Worm (Caenorhabditis elegans): ENCODE data around the gene clec-125.

The clec-125 gene

DNA sequence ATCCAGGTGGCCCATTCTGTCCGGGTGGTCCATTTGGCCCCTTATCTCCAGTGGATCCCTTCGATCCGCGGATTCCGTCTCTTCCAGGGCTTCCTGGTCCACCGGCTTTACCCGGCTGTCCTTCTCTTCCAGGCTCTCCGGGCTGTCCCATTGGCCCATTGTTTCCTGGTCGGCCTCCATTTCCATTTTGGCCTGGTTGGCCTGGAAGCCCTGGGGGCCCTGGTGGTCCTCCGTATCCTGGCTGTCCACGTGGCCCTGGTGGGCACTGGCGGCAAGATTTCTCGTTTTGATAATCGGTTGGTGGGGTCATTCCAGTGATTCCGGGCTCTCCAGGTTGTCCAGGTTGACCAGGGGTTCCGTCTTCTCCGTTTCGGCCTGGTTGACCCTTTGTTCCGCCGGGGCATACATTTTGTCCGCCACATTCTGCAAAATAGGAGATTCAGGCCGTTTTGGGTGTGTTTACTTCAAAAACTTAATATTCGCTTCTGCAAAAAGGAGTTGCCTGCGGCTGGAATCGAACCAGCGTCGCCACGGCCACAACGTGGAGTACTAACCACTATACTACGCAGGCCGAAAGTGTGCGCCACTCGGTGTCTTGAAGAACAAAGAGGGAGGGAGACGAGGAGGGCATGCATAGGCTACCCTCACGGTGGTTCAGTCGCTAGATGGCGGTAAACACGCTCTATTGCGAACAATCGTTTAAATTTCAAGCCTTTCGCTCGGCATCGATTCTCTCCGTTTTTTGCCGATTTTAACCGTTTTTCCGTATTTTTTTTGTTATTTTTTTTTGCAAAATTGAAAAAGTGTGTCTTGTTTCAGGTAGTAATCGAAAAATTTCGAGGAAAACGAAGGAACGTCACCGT lies 5.4 kb downstream of the clec-125 start, which contains the start of gene W09G10.9:
W09G10.9 (plus strand) TSS at position 813 of the 863 bp plus-strand sequence.
- TF ChIP-seq R02D3.7 (tag; optimal IDR thresholded peaks at IDR 0.05): no peak
- no peak for TF ChIP-seq alr-1 (tag; optimal IDR thresholded peaks at IDR 0.05)
- peak; percentile 49 for TF ChIP-seq sma-3 (GFP tag; optimal IDR thresholded peaks at IDR 0.05)
- TF ChIP-seq elt-3 (tag; optimal IDR thresholded peaks at IDR 0.05): no peak
- TF ChIP-seq ztf-4 (tag; optimal IDR thresholded peaks at IDR 0.05): no peak
- peak; percentile 45 for TF ChIP-seq F13H6.1 (tag; optimal IDR thresholded peaks at IDR 0.05)
- TF ChIP-seq ztf-11 (tag; optimal IDR thresholded peaks at IDR 0.05): no peak
- TF ChIP-seq peb-1 (tag; optimal IDR thresholded peaks at IDR 0.05): no peak
- no peak for TF ChIP-seq nhr-6 (tag; optimal IDR thresholded peaks at IDR 0.05)
- TF ChIP-seq blmp-1 (tag; optimal IDR thresholded peaks at IDR 0.05; ENCODE audit: insufficient read depth): no peak
- no peak for TF ChIP-seq ceh-82 (tag; optimal IDR thresholded peaks at IDR 0.05)
- TF ChIP-seq nhr-12 (tag; optimal IDR thresholded peaks at IDR 0.05): no peak
- TF ChIP-seq unc-62 (GFP tag; optimal IDR thresholded peaks at IDR 0.05): no peak
- TF ChIP-seq unc-39 (tag; optimal IDR thresholded peaks at IDR 0.05): no peak
- TF ChIP-seq ztf-1 (GFP tag; conservative IDR thresholded peaks at IDR 0.05): no peak
- TF ChIP-seq mdl-1 (tag; optimal IDR thresholded peaks at IDR 0.05): no peak
- peak; percentile 12 for TF ChIP-seq lin-11 (tag; optimal IDR thresholded peaks at IDR 0.05)
- TF ChIP-seq Y55F3AM.14 (GFP tag; optimal IDR thresholded peaks at IDR 0.05): no peak
- no peak for TF ChIP-seq sem-4 (tag; optimal IDR thresholded peaks at IDR 0.05)
- peak; percentile 24 for TF ChIP-seq ceh-16 (tag; optimal IDR thresholded peaks at IDR 0.05)
- TF ChIP-seq nhr-237 (tag; optimal IDR thresholded peaks at IDR 0.05): no peak
- no peak for TF ChIP-seq skn-1 (tag; optimal IDR thresholded peaks at IDR 0.05)
- TF ChIP-seq aly-2 (tag; optimal IDR thresholded peaks at IDR 0.05): no peak
- no peak for TF ChIP-seq elt-1 (tag; optimal IDR thresholded peaks at IDR 0.05)
- no peak for TF ChIP-seq nhr-10 (tag; optimal IDR thresholded peaks at IDR 0.05)
- TF ChIP-seq lin-39 (tag; optimal IDR thresholded peaks at IDR 0.05): no peak
- no peak for TF ChIP-seq dmd-4 (tag; optimal IDR thresholded peaks at IDR 0.05)
- peak; percentile 53 for TF ChIP-seq fos-1 (tag; optimal IDR thresholded peaks at IDR 0.05)
- TF ChIP-seq nhr-25 (tag; optimal IDR thresholded peaks at IDR 0.05): peak; percentile 15
- TF ChIP-seq lin-13 (GFP tag; optimal IDR thresholded peaks at IDR 0.05): peak; percentile 65
- TF ChIP-seq sma-9 (GFP tag; optimal IDR thresholded peaks at IDR 0.05): peak; percentile 62
- no peak for TF ChIP-seq sma-9 (tag; optimal IDR thresholded peaks at IDR 0.05)
- TF ChIP-seq mab-5 (tag; optimal IDR thresholded peaks at IDR 0.05): no peak
- peak; percentile 60 for TF ChIP-seq crh-2 (tag; optimal IDR thresholded peaks at IDR 0.05)
- TF ChIP-seq ama-1 (optimal IDR thresholded peaks at IDR 0.05): no peak
- TF ChIP-seq ZK546.5 (tag; optimal IDR thresholded peaks at IDR 0.05): no peak
- peak; percentile 66 for TF ChIP-seq nhr-129 (tag; optimal IDR thresholded peaks at IDR 0.05)
- peak; percentile 64 for TF ChIP-seq zag-1 (tag; optimal IDR thresholded peaks at IDR 0.05)
- no peak for TF ChIP-seq nhr-23 (tag; optimal IDR thresholded peaks at IDR 0.05)
- no peak for TF ChIP-seq nhr-77 (tag; optimal IDR thresholded peaks at IDR 0.05)
- TF ChIP-seq C34F6.9 (tag; optimal IDR thresholded peaks at IDR 0.05): peak; percentile 39
- TF ChIP-seq lsy-2 (tag; optimal IDR thresholded peaks at IDR 0.05): peak; percentile 74 to 78
- TF ChIP-seq unc-55 (GFP tag; optimal IDR thresholded peaks at IDR 0.05): peak; percentile 60
- TF ChIP-seq nhr-11 (tag; optimal IDR thresholded peaks at IDR 0.05): no peak
- no peak for TF ChIP-seq mbf-1 (tag; optimal IDR thresholded peaks at IDR 0.05)
- TF ChIP-seq egl-27 (tag; optimal IDR thresholded peaks at IDR 0.05): no peak
- TF ChIP-seq gmeb-1 (tag; optimal IDR thresholded peaks at IDR 0.05): no peak
- TF ChIP-seq nhr-21 (tag; optimal IDR thresholded peaks at IDR 0.05): no peak
- no peak for TF ChIP-seq snpc-4 (tag; optimal IDR thresholded peaks at IDR 0.05)

Data from whole organism, L2 larva.